Worm (Caenorhabditis elegans) whole organism, L1 larva: ENCODE results near the gene R05D3.3.

Experiments used
- C04F5.9 ChIP-seq: sonication (generic microtip); optimal IDR thresholded peaks from 2 replicates; lab custom pipeline; 2016; ENCODE audit warnings: missing genetic modification characterization, missing compliant biosample characterization
- C16A3.4 ChIP-seq: fragments of 150-350 bp; optimal IDR thresholded peaks from 2 replicates; lab custom pipeline; 2014; ENCODE audit warnings: missing biosample characterization, missing genetic modification characterization
- F16B12.6 ChIP-seq: fragments of 150-350 bp; optimal IDR thresholded peaks from 2 replicates; lab custom pipeline; 2014; ENCODE audit warnings: missing biosample characterization, missing genetic modification characterization
- Y116A8C.19 ChIP-seq: sonication (generic microtip); optimal IDR thresholded peaks from 2 replicates; lab custom pipeline; 2016; ENCODE audit warnings: missing compliant biosample characterization, missing genetic modification characterization, borderline replicate concordance
- aha-1 ChIP-seq: fragments of 150-350 bp; optimal IDR thresholded peaks from 2 replicates; lab custom pipeline; 2014; ENCODE audit warnings: missing biosample characterization, missing genetic modification characterization
- aly-2 ChIP-seq: fragments of 150-350 bp; optimal IDR thresholded peaks from 2 replicates; lab custom pipeline; 2014; ENCODE audit warnings: missing biosample characterization, missing genetic modification characterization
- ama-1 ChIP-seq: fragments of 150-350 bp; optimal IDR thresholded peaks from 2 replicates; lab custom pipeline; 2014
- ceh-63 ChIP-seq: fragments of 200-800 bp; sonication (Bioruptor generic); optimal IDR thresholded peaks from 2 replicates; lab custom pipeline; 2018; ENCODE audit warnings: mild to moderate bottlenecking, missing genetic modification characterization, missing compliant biosample characterization
- ceh-82 ChIP-seq, 3 experiments: fragments of 150-350 bp in 1 of 3; sonication (generic microtip) in 2 of 3; optimal IDR thresholded peaks; 2 replicates each; lab custom pipeline; 2014 to 2017; ENCODE audit warnings: missing biosample characterization in 3 of 3, missing genetic modification characterization in 3 of 3
- ceh-88 ChIP-seq: fragments of 200-800 bp; sonication (Bioruptor generic); IDR thresholded peaks from 2 replicates; pipeline ENCODE4 v1.3.6; 2022; ENCODE audit warnings: missing genetic modification characterization, missing compliant biosample characterization
- dpl-1 ChIP-seq, 3 experiments: fragments of 150-350 bp in 2 of 3; sonication (generic microtip) in 1 of 3; optimal IDR thresholded peaks; 2 replicates each; lab custom pipeline; 2014 to 2017; ENCODE audit warnings: missing biosample characterization in 3 of 3, missing genetic modification characterization in 3 of 3, missing genetic modification reagents in 3 of 3
- dsc-1 ChIP-seq: sonication (generic microtip); optimal IDR thresholded peaks from 2 replicates; lab custom pipeline; 2016; ENCODE audit warnings: mild to moderate bottlenecking, missing genetic modification characterization, missing compliant biosample characterization
- egl-13 ChIP-seq: sonication (generic microtip); optimal IDR thresholded peaks from 2 replicates; lab custom pipeline; 2016; ENCODE audit warnings: missing genotype, missing genetic modification reagents, missing genetic modification characterization, missing compliant biosample characterization
- egl-27 ChIP-seq, 2 experiments: fragments of 150-350 bp in 1 of 2; sonication (generic microtip); optimal IDR thresholded peaks; 3 replicates each; lab custom pipeline; 2017 to 2018; ENCODE audit warnings: missing biosample characterization in 2 of 2, missing genetic modification characterization in 2 of 2, missing genetic modification reagents in 2 of 2
- elt-3 ChIP-seq, 6 experiments: fragments of 150-350 bp in 1 of 6; sonication (generic microtip); optimal IDR thresholded peaks; 2 replicates each; lab custom pipeline; 2017 to 2018; ENCODE audit warnings: missing biosample characterization in 6 of 6, missing genetic modification characterization in 6 of 6, inconsistent platforms in 1 of 6
- ets-5 ChIP-seq: fragments of 200-800 bp; sonication (Bioruptor generic); IDR thresholded peaks from 2 replicates; pipeline ENCODE4 v1.3.6; 2022; ENCODE audit warnings: missing genetic modification characterization, missing compliant biosample characterization
- fkh-4 ChIP-seq: sonication (generic microtip); optimal IDR thresholded peaks from 2 replicates; lab custom pipeline; 2016; ENCODE audit warnings: missing compliant biosample characterization, missing genetic modification characterization, borderline replicate concordance
- fkh-8 ChIP-seq: sonication (generic microtip); optimal IDR thresholded peaks from 2 replicates; lab custom pipeline; 2016; ENCODE audit warnings: mild to moderate bottlenecking, missing genetic modification characterization, missing compliant biosample characterization
- fos-1 ChIP-seq: fragments of 150-350 bp; optimal IDR thresholded peaks from 2 replicates; lab custom pipeline; 2014; ENCODE audit warnings: missing biosample characterization, missing genetic modification characterization
- grh-1 ChIP-seq: fragments of 200-800 bp; sonication (Bioruptor generic); IDR thresholded peaks from 2 replicates; pipeline ENCODE4 v1.3.6; 2022; ENCODE audit warnings: missing genetic modification reagents, missing genetic modification characterization, missing compliant biosample characterization
- hlh-17 ChIP-seq: fragments of 200-800 bp; sonication (Bioruptor generic); optimal IDR thresholded peaks from 2 replicates; lab custom pipeline; 2018; ENCODE audit warnings: missing genetic modification characterization, mild to moderate bottlenecking, missing compliant biosample characterization, moderate library complexity, borderline replicate concordance
- irx-1 ChIP-seq: sonication (generic microtip); optimal IDR thresholded peaks from 2 replicates; lab custom pipeline; 2016; ENCODE audit warnings: missing genetic modification characterization, missing compliant biosample characterization
- isw-1 ChIP-seq: fragments of 200-800 bp; sonication (Bioruptor generic); IDR thresholded peaks from 2 replicates; pipeline ENCODE4 v1.3.6; 2022; ENCODE audit warnings: missing genetic modification characterization, missing compliant biosample characterization
- jun-1 ChIP-seq: fragments of 150-350 bp; optimal IDR thresholded peaks from 2 replicates; lab custom pipeline; 2014; ENCODE audit warnings: missing biosample characterization, missing genetic modification reagents, missing genetic modification characterization
- lin-14 ChIP-seq: fragments of 200-800 bp; sonication (Bioruptor generic); optimal IDR thresholded peaks from 2 replicates; lab custom pipeline; 2018; ENCODE audit warnings: mild to moderate bottlenecking, missing genetic modification characterization, moderate library complexity, missing compliant biosample characterization
- lin-35 ChIP-seq, 2 experiments: fragments of 150-350 bp; optimal IDR thresholded peaks; 2 replicates each; lab custom pipeline; 2014; ENCODE audit warnings: missing biosample characterization in 2 of 2, missing genetic modification characterization in 2 of 2, missing genetic modification reagents in 2 of 2
- lin-39 ChIP-seq: fragments of 150-350 bp; optimal IDR thresholded peaks from 2 replicates; lab custom pipeline; 2014; ENCODE audit warnings: missing biosample characterization, missing genetic modification reagents, missing genetic modification characterization
- lsy-2 ChIP-seq, 2 experiments: fragments of 150-350 bp; optimal IDR thresholded peaks; 2 replicates each; lab custom pipeline; 2014; ENCODE audit warnings: missing biosample characterization in 2 of 2, missing genetic modification characterization in 2 of 2
- mab-9 ChIP-seq: fragments of 200-800 bp; sonication (Bioruptor generic); IDR thresholded peaks from 2 replicates; pipeline ENCODE4 v1.3.6; 2022; ENCODE audit warnings: missing genetic modification reagents, missing genetic modification characterization, missing compliant biosample characterization
- mdl-1 ChIP-seq, 2 experiments: fragments of 150-350 bp; optimal IDR thresholded peaks; 2 replicates each; lab custom pipeline; 2014 to 2017; ENCODE audit warnings: missing biosample characterization in 2 of 2, missing genetic modification characterization in 2 of 2, inconsistent platforms in 1 of 2
- mef-2 ChIP-seq: fragments of 150-350 bp; optimal IDR thresholded peaks from 2 replicates; lab custom pipeline; 2014; ENCODE audit warnings: missing biosample characterization, missing genetic modification characterization
- nhr-11 ChIP-seq: fragments of 150-350 bp; optimal IDR thresholded peaks from 2 replicates; lab custom pipeline; 2014; ENCODE audit warnings: missing biosample characterization, missing genetic modification characterization
- nhr-12 ChIP-seq: sonication (generic microtip); optimal IDR thresholded peaks from 2 replicates; lab custom pipeline; 2017; ENCODE audit warnings: missing biosample characterization, missing genetic modification characterization
- nhr-237 ChIP-seq: fragments of 150-350 bp; optimal IDR thresholded peaks from 2 replicates; lab custom pipeline; 2014; ENCODE audit warnings: missing biosample characterization, missing genetic modification characterization
- nhr-28 ChIP-seq: fragments of 150-350 bp; optimal IDR thresholded peaks from 2 replicates; lab custom pipeline; 2014; ENCODE audit warnings: missing biosample characterization, missing genetic modification characterization
- nhr-71 ChIP-seq: sonication (generic microtip); optimal IDR thresholded peaks from 2 replicates; lab custom pipeline; 2016; ENCODE audit warnings: mild to moderate bottlenecking, missing genetic modification characterization, moderate library complexity, missing compliant biosample characterization
- nhr-76 ChIP-seq: sonication (generic microtip); optimal IDR thresholded peaks from 2 replicates; lab custom pipeline; 2017; ENCODE audit warnings: missing biosample characterization, missing genetic modification characterization
- nhr-84 ChIP-seq: sonication (generic microtip); optimal IDR thresholded peaks from 2 replicates; lab custom pipeline; 2017; ENCODE audit warnings: missing biosample characterization, missing genetic modification characterization
- nhr-85 ChIP-seq: sonication (generic microtip); peaks from one replicate; lab custom pipeline; 2016; ENCODE audit warnings: missing genetic modification characterization, inconsistent platforms, missing compliant biosample characterization
- nhr-90 ChIP-seq: sonication (generic microtip); optimal IDR thresholded peaks from 2 replicates; lab custom pipeline; 2016; ENCODE audit warnings: mild to moderate bottlenecking, missing genetic modification characterization, missing compliant biosample characterization; ENCODE audit not compliant: poor library complexity
- pax-3 ChIP-seq: fragments of 200-800 bp; sonication (Bioruptor generic); optimal IDR thresholded peaks from 2 replicates; lab custom pipeline; 2018; ENCODE audit warnings: mild to moderate bottlenecking, missing genetic modification characterization, moderate library complexity, missing compliant biosample characterization
- rnt-1 ChIP-seq: sonication (generic microtip); optimal IDR thresholded peaks from 2 replicates; lab custom pipeline; 2016; ENCODE audit warnings: mild to moderate bottlenecking, missing genetic modification characterization, moderate library complexity, missing compliant biosample characterization
- sptf-1 ChIP-seq: fragments of 150-350 bp; optimal IDR thresholded peaks from 2 replicates; lab custom pipeline; 2014; ENCODE audit warnings: missing biosample characterization, missing genetic modification characterization
- swsn-7 ChIP-seq: sonication (generic microtip); optimal IDR thresholded peaks from 2 replicates; lab custom pipeline; 2016; ENCODE audit warnings: missing genetic modification characterization, missing compliant biosample characterization
- tbx-2 ChIP-seq: sonication (generic microtip); optimal IDR thresholded peaks from 2 replicates; lab custom pipeline; 2016; ENCODE audit warnings: missing genetic modification characterization, missing compliant biosample characterization
- unc-62 ChIP-seq: fragments of 150-350 bp; optimal IDR thresholded peaks from 2 replicates; lab custom pipeline; 2014; ENCODE audit warnings: missing biosample characterization, missing genetic modification reagents, missing genetic modification characterization
- unc-86 ChIP-seq: sonication (generic microtip); optimal IDR thresholded peaks from 2 replicates; lab custom pipeline; 2016; ENCODE audit warnings: missing genetic modification characterization, missing compliant biosample characterization
- vab-15 ChIP-seq: sonication (generic microtip); optimal IDR thresholded peaks from 2 replicates; lab custom pipeline; 2017; ENCODE audit warnings: missing genotype, mild to moderate bottlenecking, missing genetic modification characterization, missing compliant biosample characterization

The R05D3.3 gene

ce11 chrIII:8356407-8356881 lies 7.4 kb upstream of the R05D3.3 start (continued):
- TF ChIP-seq nhr-28, result no peak
- no peak for TF ChIP-seq ceh-88 (GFP tag; lab: Robert Waterston, UW)
- TF ChIP-seq nhr-11 (tag; lab: Kevin White, UChicago), result no peak
- peak in 2 of 6 experiments; percentile 5 to 24 for TF ChIP-seq elt-3 (tag; optimal IDR thresholded peaks at IDR 0.05; lab: Kevin White, UChicago)
- TF ChIP-seq nhr-237, result no peak
- peak; percentile 87 for TF ChIP-seq nhr-71 (tag; lab: Kevin White, UChicago)
- peak; percentile 39 for TF ChIP-seq C04F5.9 (tag; lab: Kevin White, UChicago)
- no peak for TF ChIP-seq pax-3 (tag; lab: Kevin White, UChicago)
- TF ChIP-seq mef-2 (tag; lab: Kevin White, UChicago), result peak; percentile 29
- peak; percentile 69 for TF ChIP-seq unc-86 (tag; lab: Kevin White, UChicago)

DNA sequence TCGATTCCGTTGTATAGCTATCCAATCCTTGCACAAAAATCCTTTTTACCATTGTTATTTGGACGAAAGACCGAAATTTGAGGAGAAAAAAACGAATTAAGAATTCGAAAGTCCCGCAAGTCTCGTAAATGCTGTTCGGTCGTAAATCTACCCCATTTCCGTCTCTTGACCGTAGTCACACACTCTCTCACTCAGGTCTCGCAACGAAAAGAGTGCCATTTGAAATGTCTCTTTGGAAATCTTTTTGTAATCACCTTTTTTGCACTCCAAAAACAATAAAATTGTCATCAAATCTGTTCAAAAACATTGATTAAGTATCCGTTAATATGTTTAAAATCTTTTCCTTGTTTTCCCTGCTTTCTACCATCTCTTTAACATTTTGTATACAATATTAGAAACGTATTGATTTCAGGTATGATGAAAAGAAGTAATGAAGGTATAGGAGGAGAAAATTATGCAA lies 5.6 kb upstream of the R05D3.3 start, which contains the start of the genes R05D3.8 and rfp-1:
R05D3.8 (minus strand) TSS at position 115 of the 460 bp plus-strand sequence.
rfp-1 (plus strand) TSS at position 410 of the 460 bp plus-strand sequence.
- no peak for TF ChIP-seq sptf-1 (tag; lab: Kevin White, UChicago)
- TF ChIP-seq unc-86 (tag; lab: Kevin White, UChicago), result peak; percentile 63
- TF ChIP-seq pax-3 (tag; lab: Kevin White, UChicago), result no peak
- TF ChIP-seq tbx-2 (tag; lab: Kevin White, UChicago), result peak; percentile 76
- peak; percentile 56 for TF ChIP-seq aly-2 (tag; lab: Kevin White, UChicago)
- TF ChIP-seq mdl-1 (tag; optimal IDR thresholded peaks at IDR 0.05; lab: Kevin White, UChicago), result peak in 1 of 2 experiments; percentile 67
- TF ChIP-seq dpl-1 (GFP tag; optimal IDR thresholded peaks at IDR 0.05; lab: Kevin White, UChicago), result peak; percentile 80 to 86 (median 85)
- TF ChIP-seq ets-5 (GFP tag; lab: Robert Waterston, UW), result no peak
- TF ChIP-seq jun-1 (tag; lab: Kevin White, UChicago), result no peak
- TF ChIP-seq ceh-63, result no peak
- TF ChIP-seq elt-3 (tag; optimal IDR thresholded peaks at IDR 0.05; lab: Kevin White, UChicago), result peak in 3 of 6 experiments; percentile 4 to 74 (median 20)
- TF ChIP-seq mab-9 (GFP tag; lab: Robert Waterston, UW), result 0 out of 2 replicates have a peak, but pooled peaks have one; percentile 7
- no peak for TF ChIP-seq nhr-11 (tag; lab: Kevin White, UChicago)
- no peak for TF ChIP-seq unc-62 (GFP tag; lab: Kevin White, UChicago)
- peak; percentile 36 for TF ChIP-seq nhr-237
- peak; percentile 91 for TF ChIP-seq C16A3.4 (tag; lab: Kevin White, UChicago)
- peak; percentile 98 to 99 for TF ChIP-seq lsy-2 (tag; optimal IDR thresholded peaks at IDR 0.05; lab: Kevin White, UChicago)
- TF ChIP-seq ceh-88 (GFP tag; lab: Robert Waterston, UW), result 0 out of 2 replicates have a peak, but pooled peaks have one; percentile 36
- TF ChIP-seq nhr-90 (tag; lab: Kevin White, UChicago), result peak; percentile 63
- TF ChIP-seq lin-39 (tag; lab: Kevin White, UChicago), result peak; percentile 44
- TF ChIP-seq aha-1, result no peak
- TF ChIP-seq isw-1 (GFP tag; lab: Robert Waterston, UW), result peak; percentile 60
- no peak for TF ChIP-seq nhr-12
- peak; percentile 79 for TF ChIP-seq rnt-1 (tag; lab: Kevin White, UChicago)
- TF ChIP-seq egl-13 (tag; lab: Kevin White, UChicago), result no peak
- TF ChIP-seq grh-1 (GFP tag; lab: Robert Waterston, UW), result peak; percentile 66
- TF ChIP-seq Y116A8C.19 (tag; lab: Kevin White, UChicago), result no peak
- peak; percentile 32 for TF ChIP-seq vab-15
- TF ChIP-seq swsn-7 (tag; lab: Kevin White, UChicago), result peak; percentile 71
- peak; percentile 52 for TF ChIP-seq dsc-1 (tag; lab: Kevin White, UChicago)
- peak; percentile 28 for TF ChIP-seq irx-1 (tag; lab: Kevin White, UChicago)
- TF ChIP-seq fos-1 (tag; lab: Kevin White, UChicago), result peak; percentile 82
- peak; percentile 87 to 91 for TF ChIP-seq lin-35 (GFP tag; optimal IDR thresholded peaks at IDR 0.05; lab: Kevin White, UChicago)
- no peak for TF ChIP-seq fkh-4
- peak; percentile 53 for TF ChIP-seq F16B12.6 (tag; lab: Kevin White, UChicago)
- TF ChIP-seq nhr-71 (tag; lab: Kevin White, UChicago), result peak; percentile 85
- TF ChIP-seq lin-14, result peak; percentile 85
- peak; percentile 58 to 88 (median 61) for TF ChIP-seq ceh-82 (tag; optimal IDR thresholded peaks at IDR 0.05; lab: Kevin White, UChicago)
- TF ChIP-seq fkh-8 (tag; lab: Kevin White, UChicago), result peak; percentile 77
- peak; percentile 88 for TF ChIP-seq nhr-85 (tag; lab: Kevin White, UChicago)
- no peak for TF ChIP-seq nhr-76 (tag; lab: Kevin White, UChicago)
- no peak for TF ChIP-seq nhr-84 (tag; lab: Kevin White, UChicago)
- TF ChIP-seq ama-1 (lab: Kevin White, UChicago), result no peak
- TF ChIP-seq mef-2 (tag; lab: Kevin White, UChicago), result no peak
- TF ChIP-seq egl-27 (tag; optimal IDR thresholded peaks at IDR 0.05; lab: Kevin White, UChicago), result no peak
- TF ChIP-seq hlh-17 (GFP tag; lab: Kevin White, UChicago), result no peak
